Worm (Caenorhabditis elegans) whole organism, L3 larva: Measurements from ENCODE around the gene cyp-31A5.
A peak's percentile ranks its signal among the peaks of the same experiment; 100 is the strongest.

ENCODE experiments used
- aly-2 ChIP-seq: fragments of 150-350 bp; optimal IDR thresholded peaks from 2 replicates; lab custom pipeline; 2014; ENCODE audit warnings: missing biosample characterization, missing genetic modification characterization
- ama-1 ChIP-seq: fragments of 150-350 bp; optimal IDR thresholded peaks from 2 replicates; lab custom pipeline; 2018
- ceh-82 ChIP-seq: fragments of 150-350 bp; optimal IDR thresholded peaks from 2 replicates; lab custom pipeline; 2014; ENCODE audit warnings: missing biosample characterization, missing genetic modification characterization
- fkh-2 ChIP-seq: fragments of 150-350 bp; optimal IDR thresholded peaks from 2 replicates; lab custom pipeline; 2014; ENCODE audit warnings: missing biosample characterization, missing genetic modification reagents, missing genetic modification characterization
- mdl-1 ChIP-seq: fragments of 150-350 bp; optimal IDR thresholded peaks from 2 replicates; lab custom pipeline; 2014; ENCODE audit warnings: missing biosample characterization, missing genetic modification characterization
- nhr-12 ChIP-seq: fragments of 150-350 bp; optimal IDR thresholded peaks from 2 replicates; lab custom pipeline; 2014; ENCODE audit warnings: missing biosample characterization, missing genetic modification characterization
- nhr-237 ChIP-seq: fragments of 150-350 bp; optimal IDR thresholded peaks from 2 replicates; lab custom pipeline; 2014; ENCODE audit warnings: missing biosample characterization, missing genetic modification characterization

ce11 chrIV:13392230-13392629 lies 8.9 kb upstream of the cyp-31A5 start:
- TF ChIP-seq mdl-1 (tag; lab: Kevin White, UChicago) (no peak), nhr-12 (tag; lab: Kevin White, UChicago) (no peak), ama-1 (lab: Kevin White, UChicago) (peak; percentile 72), nhr-237 (tag; lab: Kevin White, UChicago) (no peak), fkh-2 (no peak), aly-2 (tag; lab: Kevin White, UChicago) (no peak), ceh-82 (tag; lab: Kevin White, UChicago) (no peak)
